Worm (Caenorhabditis elegans) whole organism, young adult: ENCODE measurements around the gene spt-5.

Source experiments
- B0336.3 ChIP-seq: fragments of 200-800 bp; sonication (Bioruptor generic); IDR thresholded peaks from 2 replicates; pipeline ENCODE4 v1.3.6; 2022; ENCODE audit warnings: missing genetic modification characterization, missing compliant biosample characterization
- C17E4.6 ChIP-seq: fragments of 200-800 bp; sonication (Bioruptor generic); IDR thresholded peaks from 2 replicates; pipeline ENCODE4 v1.3.6; 2022; ENCODE audit warnings: missing genetic modification reagents, missing genetic modification characterization, missing compliant biosample characterization
- F23B12.7 ChIP-seq: sonication (generic microtip); optimal IDR thresholded peaks from 2 replicates; lab custom pipeline; 2017; ENCODE audit warnings: missing genetic modification characterization, mild to moderate bottlenecking, missing compliant biosample characterization, antibody characterized with exemption, moderate library complexity; ENCODE audit not compliant: insufficient read depth
- F37B4.10 ChIP-seq: fragments of 200-800 bp; sonication (Bioruptor generic); IDR thresholded peaks from 2 replicates; pipeline ENCODE4 v1.3.6; 2022; ENCODE audit warnings: missing genetic modification characterization, missing compliant biosample characterization
- F52B5.7 ChIP-seq: sonication (generic microtip); optimal IDR thresholded peaks from 2 replicates; lab custom pipeline; 2016; ENCODE audit warnings: mild to moderate bottlenecking, missing genetic modification characterization, missing compliant biosample characterization
- F55B11.4 ChIP-seq: sonication (generic microtip); optimal IDR thresholded peaks from 2 replicates; lab custom pipeline; 2016; ENCODE audit warnings: missing compliant biosample characterization, missing genetic modification characterization, borderline replicate concordance; ENCODE audit not compliant: insufficient read depth
- T26A5.8 ChIP-seq: sonication (generic microtip); optimal IDR thresholded peaks from 2 replicates; lab custom pipeline; 2016; ENCODE audit warnings: missing genetic modification characterization, missing compliant biosample characterization
- Y53G8AR.9 ChIP-seq: fragments of 200-800 bp; sonication (Bioruptor generic); conservative IDR thresholded peaks from 2 replicates; pipeline ENCODE4 v1.3.6; 2022; ENCODE audit warnings: missing genetic modification reagents, missing genetic modification characterization, missing compliant biosample characterization
- Y79H2A.3 ChIP-seq: fragments of 200-800 bp; sonication (Bioruptor generic); conservative IDR thresholded peaks from 2 replicates; pipeline ENCODE4 v1.3.6; 2022; ENCODE audit warnings: missing genetic modification reagents, missing genetic modification characterization, missing compliant biosample characterization
- ZK185.1 ChIP-seq: sonication (generic microtip); optimal IDR thresholded peaks from 2 replicates; lab custom pipeline; 2016; ENCODE audit warnings: mild to moderate bottlenecking, missing genetic modification characterization, missing compliant biosample characterization; ENCODE audit not compliant: poor library complexity, severe bottlenecking
- atf-7 ChIP-seq: sonication (generic microtip); optimal IDR thresholded peaks from 2 replicates; lab custom pipeline; 2017; ENCODE audit warnings: mild to moderate bottlenecking, missing genetic modification characterization, missing compliant biosample characterization
- attf-3 ChIP-seq: fragments of 200-800 bp; sonication (Bioruptor generic); conservative IDR thresholded peaks from 2 replicates; pipeline ENCODE4 v1.3.6; 2022; ENCODE audit warnings: missing genetic modification reagents, missing genetic modification characterization, missing compliant biosample characterization
- ccch-3 ChIP-seq: fragments of 200-800 bp; sonication (Bioruptor generic); optimal IDR thresholded peaks from 2 replicates; lab custom pipeline; 2018; ENCODE audit warnings: mild to moderate bottlenecking, missing genetic modification characterization, missing compliant biosample characterization
- cebp-1 ChIP-seq, 2 experiments: fragments of 200-800 bp in 1 of 2; sonication (Bioruptor generic) in 1 of 2; sonication (generic microtip) in 1 of 2; IDR thresholded peaks in 1 of 2; optimal IDR thresholded peaks in 1 of 2; 2 replicates each; pipeline versions ENCODE4 v1.3.6 to Lab custom; 2017 to 2022; ENCODE audit warnings: missing compliant biosample characterization in 2 of 2, missing genetic modification characterization in 2 of 2, mild to moderate bottlenecking in 1 of 2, missing genetic modification reagents in 1 of 2, moderate library complexity in 1 of 2
- ceh-91 ChIP-seq: fragments of 200-800 bp; sonication (Bioruptor generic); IDR thresholded peaks from 2 replicates; pipeline ENCODE4 v1.3.6; 2022; ENCODE audit warnings: missing genetic modification reagents, missing genetic modification characterization, missing compliant biosample characterization
- dpff-1 ChIP-seq: sonication (generic microtip); optimal IDR thresholded peaks from 2 replicates; lab custom pipeline; 2017; ENCODE audit warnings: mild to moderate bottlenecking, missing genetic modification characterization, missing compliant biosample characterization
- egl-18 ChIP-seq: fragments of 200-800 bp; sonication (Bioruptor generic); IDR thresholded peaks from 2 replicates; pipeline ENCODE4 v1.3.6; 2022; ENCODE audit warnings: missing genetic modification reagents, missing genetic modification characterization, missing compliant biosample characterization
- egl-44 ChIP-seq: fragments of 200-800 bp; sonication (Bioruptor generic); IDR thresholded peaks from 2 replicates; pipeline ENCODE4 v1.3.6; 2022; ENCODE audit warnings: missing genetic modification reagents, missing genetic modification characterization, missing compliant biosample characterization
- egrh-3 ChIP-seq: fragments of 200-800 bp; sonication (Bioruptor generic); IDR thresholded peaks from 2 replicates; pipeline ENCODE4 v1.3.6; 2022; ENCODE audit warnings: missing genetic modification reagents, missing genetic modification characterization, missing compliant biosample characterization
- him-1 ChIP-seq: sonication (generic microtip); optimal IDR thresholded peaks from 2 replicates; lab custom pipeline; 2016; ENCODE audit warnings: missing genotype, missing genetic modification reagents, missing genetic modification characterization, missing compliant biosample characterization
- hlh-12 ChIP-seq: sonication (generic microtip); optimal IDR thresholded peaks from 2 replicates; lab custom pipeline; 2016; ENCODE audit warnings: missing genetic modification characterization, missing compliant biosample characterization
- hlh-26 ChIP-seq: fragments of 200-800 bp; sonication (Bioruptor generic); conservative IDR thresholded peaks from 2 replicates; pipeline ENCODE4 v1.3.6; 2022; ENCODE audit warnings: missing genetic modification reagents, missing genetic modification characterization, missing compliant biosample characterization
- hmg-1.2 ChIP-seq: fragments of 200-800 bp; sonication (Bioruptor generic); IDR thresholded peaks from 2 replicates; pipeline ENCODE4 v1.3.6; 2022; ENCODE audit warnings: missing genetic modification reagents, missing genetic modification characterization, missing compliant biosample characterization
- hsf-1 ChIP-seq: fragments of 200-800 bp; sonication (Bioruptor generic); IDR thresholded peaks from 2 replicates; pipeline ENCODE4 v1.3.6; 2022; ENCODE audit warnings: missing genetic modification reagents, missing genetic modification characterization, missing compliant biosample characterization
- let-607 ChIP-seq, 2 experiments: fragments of 200-800 bp in 1 of 2; sonication (Bioruptor generic) in 1 of 2; sonication (generic microtip) in 1 of 2; optimal IDR thresholded peaks; 2 replicates each; lab custom pipeline; 2016 to 2018; ENCODE audit warnings: mild to moderate bottlenecking in 2 of 2, missing compliant biosample characterization in 2 of 2, missing genetic modification characterization in 2 of 2, moderate library complexity in 2 of 2, missing genotype in 1 of 2
- lsy-27 ChIP-seq: sonication (generic microtip); optimal IDR thresholded peaks from 2 replicates; lab custom pipeline; 2017; ENCODE audit warnings: missing genetic modification characterization, mild to moderate bottlenecking, missing compliant biosample characterization, antibody characterized with exemption, missing genotype, borderline replicate concordance; ENCODE audit not compliant: insufficient read depth
- madf-10 ChIP-seq: sonication (generic microtip); optimal IDR thresholded peaks from 2 replicates; lab custom pipeline; 2016; ENCODE audit warnings: mild to moderate bottlenecking, missing genetic modification characterization, missing compliant biosample characterization
- madf-3 ChIP-seq: fragments of 200-800 bp; sonication (Bioruptor generic); IDR thresholded peaks from 2 replicates; pipeline ENCODE4 v1.3.6; 2022; ENCODE audit warnings: missing genetic modification reagents, missing genetic modification characterization, missing compliant biosample characterization
- madf-6 ChIP-seq: fragments of 200-800 bp; sonication (Bioruptor generic); IDR thresholded peaks from 2 replicates; pipeline ENCODE4 v1.3.6; 2022; ENCODE audit warnings: missing genetic modification reagents, missing genetic modification characterization, missing compliant biosample characterization
- mes-4 ChIP-seq: sonication (generic microtip); optimal IDR thresholded peaks from 2 replicates; lab custom pipeline; 2016; ENCODE audit warnings: missing genotype, missing genetic modification characterization, missing compliant biosample characterization
- nfya-2 ChIP-seq: fragments of 200-800 bp; sonication (Bioruptor generic); IDR thresholded peaks from 2 replicates; pipeline ENCODE4 v1.3.6; 2022; ENCODE audit warnings: missing genetic modification reagents, missing genetic modification characterization, missing compliant biosample characterization
- nhr-120 ChIP-seq: fragments of 200-800 bp; sonication (Bioruptor generic); IDR thresholded peaks from 2 replicates; pipeline ENCODE4 v1.3.6; 2022; ENCODE audit warnings: missing genetic modification characterization, missing compliant biosample characterization
- nhr-90 ChIP-seq: sonication (generic microtip); optimal IDR thresholded peaks from 2 replicates; lab custom pipeline; 2016; ENCODE audit warnings: missing genotype, mild to moderate bottlenecking, missing genetic modification characterization, missing compliant biosample characterization
- rec-8 ChIP-seq, 2 experiments: sonication (generic microtip); optimal IDR thresholded peaks; 2 replicates each; lab custom pipeline; 2016; ENCODE audit warnings: mild to moderate bottlenecking in 2 of 2, missing genetic modification characterization in 2 of 2, missing genetic modification reagents in 2 of 2, missing genotype in 2 of 2, missing biosample characterization in 1 of 2, missing compliant biosample characterization in 1 of 2, moderate library complexity in 1 of 2
- repo-1 ChIP-seq: sonication (generic microtip); optimal IDR thresholded peaks from 2 replicates; lab custom pipeline; 2017; ENCODE audit warnings: mild to moderate bottlenecking, missing genetic modification characterization, missing compliant biosample characterization
- snpc-4 ChIP-seq, 5 experiments: fragments of 150-350 bp in 1 of 5; sonication (generic microtip) in 4 of 5; optimal IDR thresholded peaks; 2 replicates each; lab custom pipeline; 2014 to 2018; ENCODE audit warnings: missing genetic modification characterization in 5 of 5, missing biosample characterization in 3 of 5, antibody characterized with exemption in 2 of 5, mild to moderate bottlenecking in 2 of 5, missing compliant biosample characterization in 2 of 5, missing genotype in 2 of 5, moderate library complexity in 2 of 5, missing genetic modification reagents in 1 of 5
- somi-1 ChIP-seq: fragments of 200-800 bp; sonication (Bioruptor generic); optimal IDR thresholded peaks from 2 replicates; lab custom pipeline; 2018; ENCODE audit warnings: mild to moderate bottlenecking, missing genetic modification characterization, missing compliant biosample characterization
- sptf-2 ChIP-seq: fragments of 200-800 bp; sonication (Bioruptor generic); optimal IDR thresholded peaks from 2 replicates; lab custom pipeline; 2018; ENCODE audit warnings: mild to moderate bottlenecking, missing genetic modification characterization, missing compliant biosample characterization
- unc-62 ChIP-seq: fragments of 150-350 bp; optimal IDR thresholded peaks from 2 replicates; lab custom pipeline; 2014; ENCODE audit warnings: missing biosample characterization, missing genetic modification reagents, missing genetic modification characterization
- zim-3 ChIP-seq: sonication (generic microtip); optimal IDR thresholded peaks from 2 replicates; lab custom pipeline; 2017; ENCODE audit warnings: mild to moderate bottlenecking, missing genetic modification characterization, moderate library complexity, missing compliant biosample characterization
- ztf-22 ChIP-seq: fragments of 200-800 bp; sonication (Bioruptor generic); optimal IDR thresholded peaks from 2 replicates; lab custom pipeline; 2018; ENCODE audit warnings: mild to moderate bottlenecking, missing genetic modification characterization, moderate library complexity, missing compliant biosample characterization
- ztf-26 ChIP-seq: sonication (generic microtip); optimal IDR thresholded peaks from 2 replicates; lab custom pipeline; 2017; ENCODE audit warnings: missing genetic modification characterization, missing compliant biosample characterization

spt-5 gene

DNA sequence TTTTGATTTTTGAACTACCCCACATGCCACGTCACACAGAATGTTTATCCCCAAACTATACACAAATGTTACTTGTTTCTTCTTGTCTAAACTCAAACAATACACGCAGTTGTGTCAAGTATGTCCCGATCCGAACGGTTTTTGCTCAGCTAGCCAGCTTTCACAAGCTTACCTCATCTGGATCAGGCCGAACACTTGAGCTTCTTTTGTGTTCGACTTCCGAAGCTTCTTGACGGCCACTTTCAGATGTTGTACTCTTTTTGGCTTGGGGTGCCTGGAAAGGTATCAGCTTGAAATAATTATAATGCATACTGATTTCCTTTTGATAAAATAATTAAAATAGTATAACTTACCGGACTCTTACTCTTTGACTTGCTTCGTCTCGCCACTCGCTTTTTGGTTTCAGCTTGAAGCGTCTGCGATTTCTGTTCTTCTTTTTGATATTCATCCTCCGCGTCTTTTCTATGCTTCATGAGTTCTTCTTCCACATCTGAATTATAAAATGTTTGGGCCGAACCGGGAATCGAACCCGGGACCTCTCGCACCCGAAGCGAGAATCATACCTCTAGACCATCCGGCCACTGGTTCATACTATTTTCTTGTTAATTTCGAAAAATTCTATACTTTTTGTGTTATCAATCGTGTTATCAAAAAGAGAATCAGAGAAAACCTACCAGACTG lies 46.1 kb upstream of the spt-5 start (continued):
- TF ChIP-seq rec-8 (tag; optimal IDR thresholded peaks at IDR 0.05; lab: Kevin White, UChicago) (peak; percentile 57 to 80), repo-1 (tag; lab: Kevin White, UChicago) (no peak), let-607 (tag; optimal IDR thresholded peaks at IDR 0.05; lab: Kevin White, UChicago) (peak in 1 of 2 experiments; percentile 49), F52B5.7 (tag; lab: Kevin White, UChicago) (no peak), ztf-26 (tag; lab: Kevin White, UChicago) (no peak), F23B12.7 (peak; percentile 38), egl-18 (GFP tag; lab: Robert Waterston, UW) (0 out of 2 replicates have a peak, but pooled peaks have one; percentile 37), nhr-90 (tag; lab: Kevin White, UChicago) (peak; percentile 67)

DNA sequence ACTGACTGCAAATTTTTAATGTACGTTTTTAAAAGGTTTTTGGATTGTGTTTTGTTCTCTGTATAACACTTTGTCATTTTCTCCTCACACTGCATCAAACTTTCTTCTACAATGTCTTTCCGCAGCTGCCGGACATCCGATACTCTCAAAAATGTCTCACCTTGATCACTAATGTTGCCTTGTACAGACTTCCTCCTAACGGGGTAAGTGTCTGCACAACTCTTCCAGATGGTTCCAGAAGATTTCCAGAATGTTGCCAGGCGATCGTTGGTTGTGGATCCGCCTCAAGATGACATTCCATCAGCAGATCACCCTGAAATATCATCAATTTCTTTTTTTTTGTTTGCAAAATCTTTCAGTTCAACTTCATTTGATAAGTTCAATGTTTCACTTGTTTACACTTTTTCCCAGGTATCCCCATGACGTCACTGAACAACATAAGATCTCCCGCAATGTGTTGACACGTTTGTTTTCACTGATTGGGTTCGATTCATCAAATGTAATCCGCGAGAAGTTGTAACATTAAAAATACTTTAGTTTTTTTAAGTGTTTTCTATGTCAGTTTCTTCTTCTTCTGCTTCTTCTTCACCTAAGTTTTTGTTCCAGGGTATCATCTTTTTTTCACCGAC lies 42.1 kb upstream of the spt-5 start:
- TF ChIP-seq mes-4 (tag; lab: Kevin White, UChicago) (no peak), somi-1 (peak; percentile 50), ZK185.1 (tag; lab: Kevin White, UChicago) (no peak), dpff-1 (tag; lab: Kevin White, UChicago) (no peak), hlh-26 (GFP tag; lab: Robert Waterston, UW) (no peak), nfya-2 (GFP tag; lab: Robert Waterston, UW) (no peak), attf-3 (no peak), hsf-1 (GFP tag; lab: Robert Waterston, UW) (no peak)

DNA sequence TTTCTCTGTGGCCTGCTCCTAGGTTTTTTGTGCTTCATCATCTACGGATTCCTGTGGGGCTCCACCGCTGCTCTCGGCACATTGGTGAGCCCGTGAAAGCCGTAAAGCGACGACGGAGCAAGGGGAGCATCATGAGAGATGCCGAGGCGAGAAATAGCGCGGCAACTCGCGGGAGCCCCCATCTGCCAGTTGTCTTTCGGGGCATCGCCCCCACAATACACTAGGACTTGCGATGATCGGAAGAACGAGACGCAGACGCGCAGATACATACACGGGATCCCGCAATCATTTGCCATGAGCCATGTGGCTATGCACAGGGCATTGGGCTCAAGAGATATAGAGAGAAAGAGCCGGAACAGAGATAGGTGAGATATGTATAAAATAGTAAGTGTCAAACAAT lies 40.9 kb upstream of the spt-5 start:
- TF ChIP-seq F37B4.10 (GFP tag; lab: Robert Waterston, UW) (no peak), rec-8 (tag; optimal IDR thresholded peaks at IDR 0.05; lab: Kevin White, UChicago) (no peak), nhr-120 (GFP tag; lab: Robert Waterston, UW) (no peak), let-607 (tag; optimal IDR thresholded peaks at IDR 0.05; lab: Kevin White, UChicago) (no peak), hmg-1.2 (GFP tag; lab: Robert Waterston, UW) (0 out of 2 replicates have a peak, but pooled peaks have one; percentile 14), madf-6 (GFP tag; lab: Robert Waterston, UW) (no peak), B0336.3 (GFP tag; lab: Robert Waterston, UW) (no peak), cebp-1 (GFP tag; IDR thresholded peaks at IDR 0.05; lab: Robert Waterston, UW) (no peak), cebp-1 (tag; optimal IDR thresholded peaks at IDR 0.05; lab: Kevin White, UChicago) (no peak), unc-62 (GFP tag; lab: Kevin White, UChicago) (no peak), egrh-3 (GFP tag; lab: Robert Waterston, UW) (peak; percentile 68; the same call in 1 of the 2 replicates), hlh-12 (no peak), ztf-22 (GFP tag; lab: Kevin White, UChicago) (peak; percentile 6), ZK185.1 (tag; lab: Kevin White, UChicago) (no peak), madf-3 (GFP tag; lab: Robert Waterston, UW) (no peak), ceh-91 (GFP tag; lab: Robert Waterston, UW) (no peak), lsy-27 (tag; lab: Kevin White, UChicago) (no peak), Y79H2A.3 (GFP tag; lab: Robert Waterston, UW) (no peak), ccch-3 (no peak), Y53G8AR.9 (GFP tag; lab: Robert Waterston, UW) (no peak), zim-3 (tag; lab: Kevin White, UChicago) (no peak), sptf-2 (GFP tag; lab: Kevin White, UChicago) (no peak), him-1 (tag; lab: Kevin White, UChicago) (no peak), egl-44 (GFP tag; lab: Robert Waterston, UW) (no peak), T26A5.8 (tag; lab: Kevin White, UChicago) (no peak), atf-7 (tag; lab: Kevin White, UChicago) (no peak), madf-10 (no peak), snpc-4 (GFP tag; optimal IDR thresholded peaks at IDR 0.05; lab: Kevin White, UChicago) (no peak), snpc-4 (tag; optimal IDR thresholded peaks at IDR 0.05; lab: Kevin White, UChicago) (no peak), C17E4.6 (GFP tag; lab: Robert Waterston, UW) (no peak), F55B11.4 (tag; lab: Kevin White, UChicago) (no peak)
